Worm (Caenorhabditis elegans): Measurements from ENCODE around the gene gyg-1.

DNA sequence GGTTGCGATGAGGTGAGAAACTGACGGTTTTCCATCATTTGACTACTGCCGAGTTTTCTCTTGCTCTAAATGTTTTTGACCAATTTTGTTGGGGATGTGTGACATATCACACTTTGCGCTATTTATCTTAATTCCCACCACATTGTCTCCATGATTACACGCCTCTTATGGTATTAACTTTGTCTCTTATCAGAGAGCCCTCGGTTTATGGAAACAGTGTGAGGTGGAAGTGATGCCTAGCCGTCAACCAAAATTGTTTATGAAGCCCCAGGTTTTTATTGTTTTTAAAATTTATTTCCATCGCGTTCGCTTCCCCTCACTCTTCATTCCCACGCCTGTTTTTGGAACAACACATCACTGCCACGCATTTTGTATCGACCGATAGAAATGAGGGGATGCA, 13.7 kb downstream of the gyg-1 start:
- TF ChIP-seq ceh-45 (GFP tag; IDR thresholded peaks at IDR 0.05) (no peak), ref-2 (tag; optimal IDR thresholded peaks at IDR 0.05) (no peak), ceh-18 (tag; optimal IDR thresholded peaks at IDR 0.05) (no peak), pqm-1 (tag; optimal IDR thresholded peaks at IDR 0.05) (no peak), dmd-4 (tag; optimal IDR thresholded peaks at IDR 0.05; ENCODE audit: borderline replicate concordance) (no peak), elt-2 (tag; optimal IDR thresholded peaks at IDR 0.05) (peak; percentile 4), pax-1 (tag; optimal IDR thresholded peaks at IDR 0.05) (no peak), odd-2 (tag; optimal IDR thresholded peaks at IDR 0.05) (no peak)
